Worm (Caenorhabditis elegans) whole organism, midembryonic: ENCODE data around the gene nhr-139.

Experiments
- T22C8.4 ChIP-seq: fragments of 200-800 bp; sonication (Bioruptor generic); IDR thresholded peaks from 2 replicates; pipeline ENCODE4 v1.3.6; 2022; ENCODE audit warnings: missing genetic modification characterization, missing compliant biosample characterization
- cog-1 ChIP-seq: sonication (generic microtip); optimal IDR thresholded peaks from 2 replicates; lab custom pipeline; 2016; ENCODE audit warnings: missing genetic modification characterization, missing compliant biosample characterization
- flt-1 ChIP-seq: fragments of 200-800 bp; sonication (Bioruptor generic); IDR thresholded peaks from 2 replicates; pipeline ENCODE4 v1.3.6; 2022; ENCODE audit warnings: missing genetic modification characterization, missing compliant biosample characterization
- klf-2 ChIP-seq: fragments of 200-800 bp; sonication (Bioruptor generic); conservative IDR thresholded peaks from 2 replicates; pipeline ENCODE4 v1.3.6; 2022; ENCODE audit warnings: missing genetic modification reagents, missing genetic modification characterization, missing compliant biosample characterization
- med-1 ChIP-seq: sonication (generic microtip); optimal IDR thresholded peaks from 2 replicates; lab custom pipeline; 2017; ENCODE audit warnings: missing genetic modification characterization, mild to moderate bottlenecking, missing compliant biosample characterization, antibody characterized with exemption, missing genetic modification reagents; ENCODE audit not compliant: insufficient read depth
- ref-1 ChIP-seq: fragments of 200-800 bp; sonication (Bioruptor generic); conservative IDR thresholded peaks from 2 replicates; pipeline ENCODE4 v1.3.6; 2022; ENCODE audit warnings: missing genetic modification reagents, missing genetic modification characterization, missing compliant biosample characterization
- tab-1 ChIP-seq: fragments of 200-800 bp; sonication (Bioruptor generic); IDR thresholded peaks from 2 replicates; pipeline ENCODE4 v1.3.6; 2022; ENCODE audit warnings: missing genetic modification characterization, missing compliant biosample characterization
- ztf-23 ChIP-seq: fragments of 200-800 bp; sonication (Bioruptor generic); IDR thresholded peaks from 2 replicates; pipeline ENCODE4 v1.3.6; 2022; ENCODE audit warnings: missing genetic modification reagents, missing genetic modification characterization, missing compliant biosample characterization
- ztf-29 ChIP-seq: fragments of 200-800 bp; sonication (Bioruptor generic); IDR thresholded peaks from 2 replicates; pipeline ENCODE4 v1.3.6; 2022; ENCODE audit warnings: missing genetic modification reagents, missing genetic modification characterization, missing compliant biosample characterization

The nhr-139 gene

ce11 chrV:6982813-6983212 is 4.8 kb downstream of the nhr-139 start, which contains the start of gene nhr-161:
nhr-161 (minus strand) TSS chrV:6982913.
- TF ChIP-seq flt-1 (GFP tag; lab: Robert Waterston, UW) = no peak
- no peak for TF ChIP-seq tab-1
- no peak for TF ChIP-seq ztf-29
- no peak for TF ChIP-seq ztf-23 (GFP tag; lab: Robert Waterston, UW)

ce11 chrV:6979019-6979418 is 8.6 kb downstream of the nhr-139 start, which contains the start of gene sre-12:
sre-12 (minus strand) TSS chrV:6979119.
- no peak for TF ChIP-seq ref-1
- no peak for TF ChIP-seq klf-2 (GFP tag; lab: Robert Waterston, UW)
- TF ChIP-seq cog-1 = no peak
- no peak for TF ChIP-seq tab-1
- no peak for TF ChIP-seq flt-1 (GFP tag; lab: Robert Waterston, UW)
- TF ChIP-seq T22C8.4 = no peak
- TF ChIP-seq ztf-29 = no peak
- no peak for TF ChIP-seq med-1
- TF ChIP-seq ztf-23 (GFP tag; lab: Robert Waterston, UW) = no peak

- TF ChIP-seq klf-2 (GFP tag; lab: Robert Waterston, UW) (no peak), tab-1 (no peak), T22C8.4 (no peak), med-1 (no peak), ztf-29 (no peak), ref-1 (no peak), ztf-23 (GFP tag; lab: Robert Waterston, UW) (no peak), cog-1 (no peak), flt-1 (GFP tag; lab: Robert Waterston, UW) (no peak)
These were observed 11.5 kb downstream of the nhr-139 start, which contains the start of gene srx-16 for ce11 chrV:6976047-6976446. srx-16 (plus strand) TSS chrV:6976347.

ce11 chrV:6971567-6971966 is 16.0 kb downstream of the nhr-139 start, which contains the start of gene srx-59:
srx-59 (plus strand) TSS chrV:6971867.
- TF ChIP-seq med-1 (no peak), tab-1 (no peak), flt-1 (GFP tag; lab: Robert Waterston, UW) (no peak), ref-1 (no peak), klf-2 (GFP tag; lab: Robert Waterston, UW) (no peak), cog-1 (no peak), ztf-23 (GFP tag; lab: Robert Waterston, UW) (no peak), T22C8.4 (no peak), ztf-29 (no peak)

- TF ChIP-seq ref-1 = no peak
- no peak for TF ChIP-seq med-1
These were observed 17.5 kb downstream of the nhr-139 start, which contains the start of gene ptr-15 for ce11 chrV:6969950-6970532. ptr-15 (minus strand) TSS chrV:6970000.

- TF ChIP-seq med-1 (no peak), klf-2 (GFP tag; lab: Robert Waterston, UW) (no peak), flt-1 (GFP tag; lab: Robert Waterston, UW) (no peak), cog-1 (no peak), tab-1 (no peak), ztf-23 (GFP tag; lab: Robert Waterston, UW) (no peak), T22C8.4 (no peak), ztf-29 (no peak), ref-1 (no peak)
These were observed 31.3 kb downstream of the nhr-139 start, which contains the start of gene mec-1 for ce11 chrV:6956237-6956636. mec-1 (plus strand) TSS chrV:6956537.

ce11 chrV:6953797-6954196 is 33.8 kb downstream of the nhr-139 start, which contains the start of gene srg-31:
srg-31 (minus strand) TSS chrV:6953897.
- no peak for TF ChIP-seq cog-1
- TF ChIP-seq klf-2 (GFP tag; lab: Robert Waterston, UW) = no peak
- no peak for TF ChIP-seq tab-1
- TF ChIP-seq ztf-29 = no peak
- TF ChIP-seq T22C8.4 = no peak
- TF ChIP-seq med-1 = no peak
- no peak for TF ChIP-seq flt-1 (GFP tag; lab: Robert Waterston, UW)
- TF ChIP-seq ref-1 = no peak
- TF ChIP-seq ztf-23 (GFP tag; lab: Robert Waterston, UW) = no peak

- no peak for TF ChIP-seq ref-1
- no peak for TF ChIP-seq klf-2 (GFP tag; lab: Robert Waterston, UW)
- no peak for TF ChIP-seq tab-1
- TF ChIP-seq T22C8.4 = no peak
- TF ChIP-seq cog-1 = no peak
- no peak for TF ChIP-seq med-1
- TF ChIP-seq flt-1 (GFP tag; lab: Robert Waterston, UW) = no peak
- TF ChIP-seq ztf-23 (GFP tag; lab: Robert Waterston, UW) = no peak
- TF ChIP-seq ztf-29 = no peak
These were observed 36.3 kb downstream of the nhr-139 start, which contains the start of gene T07H8.11 for ce11 chrV:6951306-6951705. T07H8.11 (minus strand) TSS chrV:6951406.

- no peak for TF ChIP-seq klf-2 (GFP tag; lab: Robert Waterston, UW)
- no peak for TF ChIP-seq ztf-23 (GFP tag; lab: Robert Waterston, UW)
- TF ChIP-seq med-1 = no peak
- no peak for TF ChIP-seq ztf-29
- no peak for TF ChIP-seq cog-1
- no peak for TF ChIP-seq tab-1
- no peak for TF ChIP-seq flt-1 (GFP tag; lab: Robert Waterston, UW)
- TF ChIP-seq ref-1 = no peak
- TF ChIP-seq T22C8.4 = no peak
These were observed 37.8 kb downstream of the nhr-139 start, which contains the start of gene Y57E12B.11 for ce11 chrV:6949770-6950169. Y57E12B.11 (minus strand) TSS chrV:6949870.

- TF ChIP-seq tab-1 (no peak), cog-1 (no peak), klf-2 (GFP tag; lab: Robert Waterston, UW) (no peak), ref-1 (no peak), med-1 (no peak), ztf-23 (GFP tag; lab: Robert Waterston, UW) (no peak), T22C8.4 (no peak), ztf-29 (no peak), flt-1 (GFP tag; lab: Robert Waterston, UW) (no peak)
These were observed 39.3 kb downstream of the nhr-139 start, which contains the start of gene Y57E12B.1 for ce11 chrV:6948225-6948624. Y57E12B.1 (plus strand) TSS chrV:6948525.

- TF ChIP-seq ztf-23 (GFP tag; lab: Robert Waterston, UW) (no peak), cog-1 (no peak), med-1 (no peak), T22C8.4 (no peak)
These were observed 40.1 kb downstream of the nhr-139 start, which contains the start of gene Y57E12B.4 for ce11 chrV:6947442-6947841. Y57E12B.4 (minus strand) TSS chrV:6947542.
